Worm (Caenorhabditis elegans) whole organism, young adult: ENCODE data around the gene Y37A1B.4.

ENCODE experiments used
- B0019.2 ChIP-seq: fragments of 200-800 bp; sonication (Bioruptor generic); conservative IDR thresholded peaks from 2 replicates; pipeline ENCODE4 v1.3.6; 2022; ENCODE audit warnings: missing genetic modification reagents, missing genetic modification characterization, missing compliant biosample characterization
- B0035.1 ChIP-seq: sonication (generic microtip); optimal IDR thresholded peaks from 2 replicates; lab custom pipeline; 2016; ENCODE audit warnings: missing genetic modification characterization, mild to moderate bottlenecking, missing compliant biosample characterization, missing genotype, missing genetic modification reagents
- B0261.1 ChIP-seq: sonication (generic microtip); optimal IDR thresholded peaks from 2 replicates; lab custom pipeline; 2016; ENCODE audit warnings: mild to moderate bottlenecking, missing genetic modification characterization, moderate library complexity, missing compliant biosample characterization
- B0336.3 ChIP-seq: fragments of 200-800 bp; sonication (Bioruptor generic); IDR thresholded peaks from 2 replicates; pipeline ENCODE4 v1.3.6; 2022; ENCODE audit warnings: missing genetic modification characterization, missing compliant biosample characterization
- D2030.7 ChIP-seq: fragments of 200-800 bp; sonication (Bioruptor generic); IDR thresholded peaks from 2 replicates; pipeline ENCODE4 v1.3.6; 2022; ENCODE audit warnings: missing genetic modification reagents, missing genetic modification characterization, missing compliant biosample characterization
- F39B2.1 ChIP-seq: fragments of 200-800 bp; sonication (Bioruptor generic); IDR thresholded peaks from 2 replicates; pipeline ENCODE4 v1.3.6; 2022; ENCODE audit warnings: missing genetic modification reagents, missing genetic modification characterization, missing compliant biosample characterization
- F52B5.7 ChIP-seq: sonication (generic microtip); optimal IDR thresholded peaks from 2 replicates; lab custom pipeline; 2016; ENCODE audit warnings: mild to moderate bottlenecking, missing genetic modification characterization, missing compliant biosample characterization
- F55B11.4 ChIP-seq: sonication (generic microtip); optimal IDR thresholded peaks from 2 replicates; lab custom pipeline; 2016; ENCODE audit warnings: missing compliant biosample characterization, missing genetic modification characterization, borderline replicate concordance; ENCODE audit not compliant: insufficient read depth
- F57C9.4 ChIP-seq: sonication (generic microtip); optimal IDR thresholded peaks from 2 replicates; lab custom pipeline; 2017; ENCODE audit warnings: mild to moderate bottlenecking, missing genetic modification characterization, missing compliant biosample characterization
- K12H6.12 ChIP-seq: fragments of 200-800 bp; sonication (Bioruptor generic); optimal IDR thresholded peaks from 2 replicates; lab custom pipeline; 2018; ENCODE audit warnings: mild to moderate bottlenecking, missing genetic modification characterization, missing compliant biosample characterization
- T26A5.8 ChIP-seq: sonication (generic microtip); optimal IDR thresholded peaks from 2 replicates; lab custom pipeline; 2016; ENCODE audit warnings: missing genetic modification characterization, missing compliant biosample characterization
- Y53G8AR.9 ChIP-seq: fragments of 200-800 bp; sonication (Bioruptor generic); conservative IDR thresholded peaks from 2 replicates; pipeline ENCODE4 v1.3.6; 2022; ENCODE audit warnings: missing genetic modification reagents, missing genetic modification characterization, missing compliant biosample characterization
- Y56A3A.18 ChIP-seq: fragments of 200-800 bp; sonication (Bioruptor generic); IDR thresholded peaks from 2 replicates; pipeline ENCODE4 v1.3.6; 2022; ENCODE audit warnings: missing genetic modification reagents, missing genetic modification characterization, missing compliant biosample characterization
- Y67H2A.10 ChIP-seq: fragments of 200-800 bp; sonication (Bioruptor generic); conservative IDR thresholded peaks from 2 replicates; pipeline ENCODE4 v1.3.6; 2022; ENCODE audit warnings: missing genetic modification reagents, missing genetic modification characterization, missing compliant biosample characterization
- akir-1 ChIP-seq: fragments of 200-800 bp; sonication (Bioruptor generic); optimal IDR thresholded peaks from 2 replicates; lab custom pipeline; 2018; ENCODE audit warnings: mild to moderate bottlenecking, missing genetic modification characterization, moderate library complexity, missing compliant biosample characterization
- ama-1 ChIP-seq, 3 experiments: fragments of 150-350 bp in 1 of 3; sonication (generic microtip) in 2 of 3; optimal IDR thresholded peaks; 2 replicates each; lab custom pipeline; 2014 to 2018; ENCODE audit warnings: missing biosample characterization in 2 of 3, missing genetic modification characterization in 2 of 3, missing genetic modification reagents in 2 of 3
- aptf-2 ChIP-seq: fragments of 200-800 bp; sonication (Bioruptor generic); conservative IDR thresholded peaks from 2 replicates; pipeline ENCODE4 v1.3.6; 2022; ENCODE audit warnings: missing genetic modification reagents, missing genetic modification characterization, missing compliant biosample characterization
- atf-7 ChIP-seq: sonication (generic microtip); optimal IDR thresholded peaks from 2 replicates; lab custom pipeline; 2017; ENCODE audit warnings: mild to moderate bottlenecking, missing genetic modification characterization, missing compliant biosample characterization
- attf-6 ChIP-seq: fragments of 200-800 bp; sonication (Bioruptor generic); IDR thresholded peaks from 2 replicates; pipeline ENCODE4 v1.3.6; 2022; ENCODE audit warnings: missing genetic modification reagents, missing genetic modification characterization, missing compliant biosample characterization
- bed-2 ChIP-seq: fragments of 200-800 bp; sonication (Bioruptor generic); IDR thresholded peaks from 2 replicates; pipeline ENCODE4 v1.3.6; 2022; ENCODE audit warnings: missing genetic modification reagents, missing genetic modification characterization, missing compliant biosample characterization
- ccch-3 ChIP-seq: fragments of 200-800 bp; sonication (Bioruptor generic); optimal IDR thresholded peaks from 2 replicates; lab custom pipeline; 2018; ENCODE audit warnings: mild to moderate bottlenecking, missing genetic modification characterization, missing compliant biosample characterization
- cebp-2 ChIP-seq: fragments of 200-800 bp; sonication (Bioruptor generic); IDR thresholded peaks from 2 replicates; pipeline ENCODE4 v1.3.6; 2022; ENCODE audit warnings: missing genetic modification characterization, missing compliant biosample characterization
- ceh-100 ChIP-seq: fragments of 200-800 bp; sonication (Bioruptor generic); IDR thresholded peaks from 2 replicates; pipeline ENCODE4 v1.3.6; 2022; ENCODE audit warnings: missing genetic modification reagents, missing genetic modification characterization, missing compliant biosample characterization
- ceh-40 ChIP-seq: fragments of 200-800 bp; sonication (Bioruptor generic); IDR thresholded peaks from 2 replicates; pipeline ENCODE4 v1.3.6; 2022; ENCODE audit warnings: missing genetic modification characterization, missing compliant biosample characterization
- ceh-79 ChIP-seq: sonication (generic microtip); optimal IDR thresholded peaks from 2 replicates; lab custom pipeline; 2017; ENCODE audit warnings: mild to moderate bottlenecking, missing genetic modification characterization, missing compliant biosample characterization
- die-1 ChIP-seq: sonication (generic microtip); optimal IDR thresholded peaks from 2 replicates; lab custom pipeline; 2016; ENCODE audit warnings: missing genotype, mild to moderate bottlenecking, missing genetic modification characterization, missing compliant biosample characterization
- dox-1 ChIP-seq: fragments of 200-800 bp; sonication (Bioruptor generic); IDR thresholded peaks from 2 replicates; pipeline ENCODE4 v1.3.6; 2022; ENCODE audit warnings: missing genetic modification reagents, missing genetic modification characterization, missing compliant biosample characterization
- ets-4 ChIP-seq: fragments of 200-800 bp; sonication (Bioruptor generic); optimal IDR thresholded peaks from 2 replicates; lab custom pipeline; 2018; ENCODE audit warnings: mild to moderate bottlenecking, missing genetic modification characterization, missing compliant biosample characterization
- gei-17 ChIP-seq: fragments of 200-800 bp; sonication (Bioruptor generic); optimal IDR thresholded peaks from 2 replicates; lab custom pipeline; 2018; ENCODE audit warnings: mild to moderate bottlenecking, missing genetic modification characterization, missing compliant biosample characterization
- hmg-20 ChIP-seq: fragments of 200-800 bp; sonication (Bioruptor generic); IDR thresholded peaks from 2 replicates; pipeline ENCODE4 v1.3.6; 2022; ENCODE audit warnings: missing genetic modification reagents, missing genetic modification characterization, missing compliant biosample characterization
- let-607 ChIP-seq, 2 experiments: fragments of 200-800 bp in 1 of 2; sonication (Bioruptor generic) in 1 of 2; sonication (generic microtip) in 1 of 2; optimal IDR thresholded peaks; 2 replicates each; lab custom pipeline; 2016 to 2018; ENCODE audit warnings: mild to moderate bottlenecking in 2 of 2, missing compliant biosample characterization in 2 of 2, missing genetic modification characterization in 2 of 2, moderate library complexity in 2 of 2, missing genotype in 1 of 2
- lin-40 ChIP-seq: sonication (generic microtip); optimal IDR thresholded peaks from 2 replicates; lab custom pipeline; 2016; ENCODE audit warnings: missing genetic modification characterization, mild to moderate bottlenecking, missing compliant biosample characterization, missing genotype, missing genetic modification reagents
- mcd-1 ChIP-seq: fragments of 200-800 bp; sonication (Bioruptor generic); IDR thresholded peaks from 2 replicates; pipeline ENCODE4 v1.3.6; 2022; ENCODE audit warnings: missing genetic modification reagents, missing genetic modification characterization, missing compliant biosample characterization
- mxl-1 ChIP-seq: sonication (generic microtip); optimal IDR thresholded peaks from 2 replicates; lab custom pipeline; 2016; ENCODE audit warnings: missing genetic modification characterization, missing compliant biosample characterization
- nhr-179 ChIP-seq: sonication (generic microtip); optimal IDR thresholded peaks from 2 replicates; lab custom pipeline; 2016; ENCODE audit warnings: mild to moderate bottlenecking, missing genetic modification characterization, missing compliant biosample characterization
- nhr-27 ChIP-seq: fragments of 200-800 bp; sonication (Bioruptor generic); optimal IDR thresholded peaks from 2 replicates; lab custom pipeline; 2018; ENCODE audit warnings: mild to moderate bottlenecking, missing genetic modification characterization, moderate library complexity, missing compliant biosample characterization
- pha-4 ChIP-seq: fragments of 150-350 bp; sonication (generic microtip); optimal IDR thresholded peaks from 2 replicates; lab custom pipeline; 2014; ENCODE audit warnings: missing biosample characterization, missing genetic modification reagents, missing genetic modification characterization
- somi-1 ChIP-seq: fragments of 200-800 bp; sonication (Bioruptor generic); optimal IDR thresholded peaks from 2 replicates; lab custom pipeline; 2018; ENCODE audit warnings: mild to moderate bottlenecking, missing genetic modification characterization, missing compliant biosample characterization
- sptf-2 ChIP-seq: fragments of 200-800 bp; sonication (Bioruptor generic); optimal IDR thresholded peaks from 2 replicates; lab custom pipeline; 2018; ENCODE audit warnings: mild to moderate bottlenecking, missing genetic modification characterization, missing compliant biosample characterization
- xnd-1 ChIP-seq: sonication (generic microtip); optimal IDR thresholded peaks from 2 replicates; lab custom pipeline; 2016; ENCODE audit warnings: missing genotype, missing genetic modification reagents, missing genetic modification characterization, missing compliant biosample characterization
- zim-3 ChIP-seq: sonication (generic microtip); optimal IDR thresholded peaks from 2 replicates; lab custom pipeline; 2017; ENCODE audit warnings: mild to moderate bottlenecking, missing genetic modification characterization, moderate library complexity, missing compliant biosample characterization
- ztf-22 ChIP-seq: fragments of 200-800 bp; sonication (Bioruptor generic); optimal IDR thresholded peaks from 2 replicates; lab custom pipeline; 2018; ENCODE audit warnings: mild to moderate bottlenecking, missing genetic modification characterization, moderate library complexity, missing compliant biosample characterization
- ztf-26 ChIP-seq: sonication (generic microtip); optimal IDR thresholded peaks from 2 replicates; lab custom pipeline; 2017; ENCODE audit warnings: missing genetic modification characterization, missing compliant biosample characterization

Y37A1B.4 gene

DNA sequence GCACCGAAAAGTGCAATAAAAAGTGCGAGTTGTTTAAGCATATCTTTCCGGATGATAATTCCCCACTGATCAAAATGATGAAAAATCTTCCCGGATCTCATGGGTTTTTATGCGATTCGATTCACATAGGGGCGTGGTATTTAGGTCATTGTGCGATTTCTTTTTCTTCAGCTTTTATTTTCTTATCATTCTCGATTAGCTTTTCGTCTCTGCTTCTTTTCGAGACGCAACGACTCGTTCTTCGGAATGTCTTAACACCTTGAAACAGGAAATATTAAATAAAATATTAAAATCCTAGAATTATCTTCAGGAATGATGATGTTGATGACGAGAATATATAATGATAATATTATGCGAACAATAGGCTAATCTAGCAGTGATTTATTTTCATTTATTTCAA is 16.8 kb downstream of the Y37A1B.4 start, which contains the start of gene Y37A1B.7 (continued):
- TF ChIP-seq let-607 (tag; optimal IDR thresholded peaks at IDR 0.05; lab: Kevin White, UChicago) (no peak), gei-17 (GFP tag; lab: Kevin White, UChicago) (no peak), sptf-2 (GFP tag; lab: Kevin White, UChicago) (no peak)

DNA sequence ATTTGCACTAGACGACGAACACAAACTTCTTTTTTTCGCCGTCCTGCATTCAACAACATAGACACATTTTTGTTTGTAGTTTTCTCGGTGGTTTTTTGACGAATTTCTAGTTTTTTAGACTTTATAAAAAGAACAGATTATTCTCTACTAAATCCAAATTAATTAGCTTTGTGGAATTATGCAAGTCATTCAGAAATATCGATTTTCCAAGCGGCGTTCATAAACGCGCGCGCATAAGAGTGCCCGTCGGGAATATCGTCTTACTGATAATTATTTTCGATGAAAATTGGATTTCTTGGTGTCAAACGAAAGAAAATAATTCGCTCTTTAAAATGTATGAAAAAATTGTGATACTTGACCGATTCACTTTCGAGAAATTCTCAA is 25.9 kb downstream of the Y37A1B.4 start:
- no peak for TF ChIP-seq K12H6.12
- TF ChIP-seq ets-4 (GFP tag; lab: Kevin White, UChicago): no peak

DNA sequence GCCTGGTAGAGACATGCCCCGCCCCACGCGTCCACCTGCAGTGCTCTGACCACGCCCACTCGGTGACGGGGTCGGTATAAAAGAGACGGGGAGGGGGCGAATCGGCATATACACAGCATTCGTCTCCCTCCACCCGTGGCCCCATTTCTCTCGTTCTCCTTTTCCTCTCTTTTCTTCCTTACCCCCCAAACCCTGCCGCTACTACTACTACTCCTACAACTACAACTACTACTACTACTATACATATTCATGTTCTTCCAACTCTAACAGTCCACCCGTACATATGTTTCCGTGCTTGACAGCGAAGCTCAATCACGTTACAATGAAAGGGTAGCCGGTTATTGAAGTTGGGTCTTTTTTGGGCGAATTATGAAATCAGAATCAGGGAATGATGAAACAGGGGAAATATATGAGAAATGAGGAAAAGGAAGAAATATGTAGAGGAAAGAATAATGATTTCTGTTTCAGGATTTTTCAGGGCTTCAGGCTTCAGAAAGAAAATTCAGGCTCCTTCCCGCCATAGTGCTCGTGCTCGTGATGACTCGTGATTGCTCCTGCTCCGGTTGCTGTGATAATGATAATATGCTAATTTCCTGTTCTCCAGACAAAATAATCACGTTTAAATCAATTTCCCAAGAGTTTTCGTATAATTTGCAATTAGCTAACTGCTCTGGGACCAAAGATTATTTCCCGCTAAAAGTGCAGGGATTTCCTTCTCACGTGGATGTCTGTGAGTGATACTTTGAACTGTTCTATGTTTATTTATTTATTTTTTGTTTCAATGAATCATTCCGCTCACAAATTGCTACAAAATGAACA is 26.6 kb downstream of the Y37A1B.4 start:
- TF ChIP-seq F39B2.1 (no peak), ceh-100 (GFP tag; lab: Robert Waterston, UW) (peak; percentile 42; the same call in 1 of the 2 replicates), Y56A3A.18 (GFP tag; lab: Robert Waterston, UW) (peak; percentile 34; the same call in 1 of the 2 replicates), Y67H2A.10 (GFP tag; lab: Robert Waterston, UW) (peak; percentile 40; the same call in 1 of the 2 replicates), F57C9.4 (tag; lab: Kevin White, UChicago) (peak; percentile 55), ceh-79 (tag; lab: Kevin White, UChicago) (no peak), attf-6 (GFP tag; lab: Robert Waterston, UW) (0 out of 2 replicates have a peak, but pooled peaks have one; percentile 20), F52B5.7 (tag; lab: Kevin White, UChicago) (peak; percentile 78), somi-1 (GFP tag; lab: Kevin White, UChicago) (peak; percentile 28), ztf-22 (GFP tag; lab: Kevin White, UChicago) (no peak), B0336.3 (GFP tag; lab: Robert Waterston, UW) (peak; percentile 65), atf-7 (tag; lab: Kevin White, UChicago) (peak; percentile 60), ccch-3 (no peak), aptf-2 (GFP tag; lab: Robert Waterston, UW) (no peak), F55B11.4 (no peak), B0035.1 (tag; lab: Kevin White, UChicago) (peak; percentile 59), B0261.1 (tag; lab: Kevin White, UChicago) (peak; percentile 29), bed-2 (GFP tag; lab: Robert Waterston, UW) (no peak), die-1 (tag; lab: Kevin White, UChicago) (peak; percentile 37), gei-17 (GFP tag; lab: Kevin White, UChicago) (peak; percentile 86), nhr-27 (peak; percentile 0), D2030.7 (GFP tag; lab: Robert Waterston, UW) (0 out of 2 replicates have a peak, but pooled peaks have one; percentile 14), ama-1 (optimal IDR thresholded peaks at IDR 0.05; lab: Kevin White, UChicago) (peak; percentile 100), ama-1 (GFP tag; optimal IDR thresholded peaks at IDR 0.05; lab: Kevin White, UChicago) (peak in 1 of 2 experiments; percentile 70), zim-3 (tag; lab: Kevin White, UChicago) (peak; percentile 77), ceh-40 (GFP tag; lab: Robert Waterston, UW) (no peak), nhr-179 (tag; lab: Kevin White, UChicago) (peak; percentile 34), B0019.2 (GFP tag; lab: Robert Waterston, UW) (no peak), xnd-1 (tag; lab: Kevin White, UChicago) (no peak), ztf-26 (tag; lab: Kevin White, UChicago) (peak; percentile 49), akir-1 (GFP tag; lab: Kevin White, UChicago) (peak; percentile 51), cebp-2 (GFP tag; lab: Robert Waterston, UW) (no peak; the same call in 1 of the 2 replicates), mcd-1 (GFP tag; lab: Robert Waterston, UW) (peak; percentile 34), T26A5.8 (tag; lab: Kevin White, UChicago) (no peak), dox-1 (GFP tag; lab: Robert Waterston, UW) (peak; percentile 77; the same call in 1 of the 2 replicates), Y53G8AR.9 (GFP tag; lab: Robert Waterston, UW) (peak; percentile 72), pha-4 (no peak), lin-40 (tag; lab: Kevin White, UChicago) (peak; percentile 43), mxl-1 (tag; lab: Kevin White, UChicago) (peak; percentile 38), hmg-20 (GFP tag; lab: Robert Waterston, UW) (no peak)
